Fruit fly (Drosophila melanogaster): ENCODE results near the gene Set8.

Gene Set8

dm6 chr3R:14285059-14285953 is 30.5 kb upstream of the Set8 start (continued):
- TF ChIP-seq CG6813 (GFP tag; optimal IDR thresholded peaks at IDR 0.05) (peak; percentile 16), fd102C (GFP tag; optimal IDR thresholded peaks at IDR 0.05) (no peak), CG10959 (GFP tag; IDR thresholded peaks at IDR 0.05) (no peak), gro (GFP tag; optimal IDR thresholded peaks at IDR 0.05) (peak; percentile 75), sqz (GFP tag; optimal IDR thresholded peaks at IDR 0.05) (no peak), sisA (GFP tag; IDR thresholded peaks at IDR 0.05) (no peak), CG32532 (GFP tag; IDR thresholded peaks at IDR 0.05) (no peak), sens (GFP tag) (peak; percentile 71), CG4424 (GFP tag; optimal IDR thresholded peaks at IDR 0.05) (peak; percentile 23), CG16813 (GFP tag; IDR thresholded peaks at IDR 0.05; ENCODE audit: partially characterized antibody) (no peak), lab (GFP tag; optimal IDR thresholded peaks at IDR 0.05) (peak; percentile 42), Hmr (GFP tag; optimal IDR thresholded peaks at IDR 0.05) (peak; percentile 40), eyg (GFP tag; optimal IDR thresholded peaks at IDR 0.05) (no peak), Mrtf (GFP tag; IDR thresholded peaks at IDR 0.05) (no peak), CG6175 (GFP tag; IDR thresholded peaks at IDR 0.05) (no peak), Stat92E (GFP tag; optimal IDR thresholded peaks at IDR 0.05) (peak in 1 of 3 experiments; percentile 84), oc (tag; optimal IDR thresholded peaks at IDR 0.05) (no peak), org-1 (GFP tag; optimal IDR thresholded peaks at IDR 0.05) (no peak), danr (GFP tag; IDR thresholded peaks at IDR 0.05) (no peak), CG15269 (tag; optimal IDR thresholded peaks at IDR 0.05) (peak; percentile 12), CG2678 (tag; optimal IDR thresholded peaks at IDR 0.05) (peak; percentile 17), cg (GFP tag; optimal IDR thresholded peaks at IDR 0.05) (peak; percentile 46), ci (GFP tag; IDR thresholded peaks at IDR 0.05) (no peak), ind (GFP tag; optimal IDR thresholded peaks at IDR 0.05) (peak; percentile 23), ranshi (GFP tag; IDR thresholded peaks at IDR 0.05) (no peak), Eip74EF (GFP tag; optimal IDR thresholded peaks at IDR 0.05) (no peak), Oaz (GFP tag; IDR thresholded peaks at IDR 0.05) (no peak), NC2α (GFP tag; optimal IDR thresholded peaks at IDR 0.05) (no peak), CG11695 (GFP tag; IDR thresholded peaks at IDR 0.05) (no peak), CG2889 (GFP tag; IDR thresholded peaks at IDR 0.05) (no peak), CG10979 (tag; optimal IDR thresholded peaks at IDR 0.05) (no peak), cwo (GFP tag; optimal IDR thresholded peaks at IDR 0.05) (peak; percentile 21), nmo (GFP tag; optimal IDR thresholded peaks at IDR 0.05) (peak; percentile 20)

dm6 chr3R:14286320-14287190 is 29.3 kb upstream of the Set8 start, which contains the start of gene trx:
trx (minus strand) TSS chr3R:14286903.
- TF ChIP-seq peb (GFP tag; IDR thresholded peaks at IDR 0.05) (no peak), CG17829 (tag; optimal IDR thresholded peaks at IDR 0.05) (peak; percentile 37), z (GFP tag; IDR thresholded peaks at IDR 0.05) (no peak), Med (GFP tag) (peak; percentile 84), CG31365 (tag; optimal IDR thresholded peaks at IDR 0.05) (no peak), Nf-YC (tag; optimal IDR thresholded peaks at IDR 0.05) (peak; percentile 13), Fer3 (tag; optimal IDR thresholded peaks at IDR 0.05) (no peak), odd (GFP tag; optimal IDR thresholded peaks at IDR 0.05) (no peak), ATbp (GFP tag; optimal IDR thresholded peaks at IDR 0.05) (no peak), yki (optimal IDR thresholded peaks at IDR 0.05) (peak; percentile 93), CG14014 (GFP tag; IDR thresholded peaks at IDR 0.05) (no peak), Ada2b (GFP tag; IDR thresholded peaks at IDR 0.05) (no peak), CG6683 (GFP tag; optimal IDR thresholded peaks at IDR 0.05) (no peak), CG12744 (GFP tag; optimal IDR thresholded peaks at IDR 0.05) (peak; percentile 7), B-H2 (GFP tag; optimal IDR thresholded peaks at IDR 0.05) (no peak)

All from whole organism, embryonic.